Worm (Caenorhabditis elegans) whole organism, early embryonic: Measurements from ENCODE around the gene snx-6.

Experiments used
- B0310.2 ChIP-seq: sonication (generic microtip); optimal IDR thresholded peaks from 2 replicates; lab custom pipeline; 2016; ENCODE audit warnings: mild to moderate bottlenecking, missing genetic modification characterization, missing compliant biosample characterization
- F13C5.2 ChIP-seq: sonication (generic microtip); optimal IDR thresholded peaks from 2 replicates; lab custom pipeline; 2017; ENCODE audit warnings: mild to moderate bottlenecking, missing genetic modification characterization, inconsistent platforms, missing compliant biosample characterization
- ama-1 ChIP-seq: fragments of 150-350 bp; optimal IDR thresholded peaks from 2 replicates; lab custom pipeline; 2014
- ceh-36 ChIP-seq: sonication (generic microtip); optimal IDR thresholded peaks from 2 replicates; lab custom pipeline; 2016; ENCODE audit warnings: missing genetic modification characterization, inconsistent platforms, missing compliant biosample characterization
- ets-7 ChIP-seq: sonication (generic microtip); optimal IDR thresholded peaks from 2 replicates; lab custom pipeline; 2016; ENCODE audit warnings: missing genotype, missing genetic modification characterization, missing compliant biosample characterization
- hmbx-1 ChIP-seq: sonication (generic microtip); optimal IDR thresholded peaks from 2 replicates; lab custom pipeline; 2016; ENCODE audit warnings: mild to moderate bottlenecking, missing genetic modification characterization, missing compliant biosample characterization
- hnd-1 ChIP-seq: sonication (generic microtip); optimal IDR thresholded peaks from 2 replicates; lab custom pipeline; 2016; ENCODE audit warnings: missing genetic modification characterization, missing compliant biosample characterization
- pes-1 ChIP-seq: fragments of 200-800 bp; sonication (Bioruptor generic); IDR thresholded peaks from 2 replicates; pipeline ENCODE4 v1.3.6; 2022; ENCODE audit warnings: missing genetic modification reagents, missing genetic modification characterization, missing compliant biosample characterization
- scrt-1 ChIP-seq: fragments of 200-800 bp; sonication (Bioruptor generic); IDR thresholded peaks from 2 replicates; pipeline ENCODE4 v1.3.6; 2022; ENCODE audit warnings: missing genetic modification characterization, missing compliant biosample characterization
- sea-1 ChIP-seq: fragments of 200-800 bp; sonication (Bioruptor generic); conservative IDR thresholded peaks from 2 replicates; pipeline ENCODE4 v1.3.6; 2022; ENCODE audit warnings: missing genetic modification characterization, missing compliant biosample characterization
- tbx-11 ChIP-seq: fragments of 200-800 bp; sonication (Bioruptor generic); IDR thresholded peaks from 2 replicates; pipeline ENCODE4 v1.3.6; 2022; ENCODE audit warnings: missing genetic modification characterization, missing compliant biosample characterization
- tbx-37 ChIP-seq: fragments of 200-800 bp; sonication (Bioruptor generic); conservative IDR thresholded peaks from 2 replicates; pipeline ENCODE4 v1.3.6; 2022; ENCODE audit warnings: missing genetic modification reagents, missing genetic modification characterization, missing compliant biosample characterization

DNA sequence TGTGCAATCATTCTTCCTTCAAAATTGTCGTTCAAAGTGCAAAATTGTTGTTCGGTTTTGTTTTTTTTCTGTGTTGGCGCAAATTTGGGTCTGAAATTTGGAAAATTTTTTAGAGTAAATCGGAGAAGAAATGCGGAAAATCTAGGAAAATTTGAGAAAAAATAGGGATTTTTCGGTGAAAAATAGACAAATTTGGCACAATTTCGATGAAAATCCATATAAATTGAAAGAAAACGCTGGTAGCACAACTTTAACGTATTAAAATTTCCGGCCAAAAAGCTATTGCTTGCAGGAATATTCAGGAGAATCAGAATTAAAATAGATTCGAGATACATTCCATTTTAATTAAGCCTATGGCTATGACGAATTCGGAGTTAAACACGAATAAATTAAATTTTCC, 30.8 kb downstream of the snx-6 start, which contains the start of gene dpy-21:
- no peak for TF ChIP-seq hnd-1 (tag; lab: Kevin White, UChicago)
- no peak for TF ChIP-seq scrt-1 (GFP tag; lab: Robert Waterston, UW)
- no peak for TF ChIP-seq ama-1
- no peak for TF ChIP-seq F13C5.2
- TF ChIP-seq tbx-37, result no peak
- no peak for TF ChIP-seq pes-1 (GFP tag; lab: Robert Waterston, UW)
- TF ChIP-seq sea-1 (GFP tag; lab: Robert Waterston, UW), result no peak
- TF ChIP-seq ets-7 (tag; lab: Kevin White, UChicago), result no peak
- no peak for TF ChIP-seq B0310.2 (tag; lab: Kevin White, UChicago)
- TF ChIP-seq tbx-11 (GFP tag; lab: Robert Waterston, UW), result no peak
- TF ChIP-seq hmbx-1 (tag; lab: Kevin White, UChicago), result no peak
- no peak for TF ChIP-seq ceh-36 (tag; lab: Kevin White, UChicago)
